Worm (Caenorhabditis elegans) whole organism, dauer: Measurements from ENCODE around the gene C46C2.7.
"Not testable (repeated sequence)": the region's sequence is repeated elsewhere in the genome, so short reads cannot be mapped to it uniquely, and the experiment has no call there.

Experiments used
- unc-62 ChIP-seq: sonication (generic microtip); optimal IDR thresholded peaks from 2 replicates; lab custom pipeline; 2017; ENCODE audit warnings: missing biosample characterization, missing genetic modification reagents, missing genetic modification characterization

The C46C2.7 gene

DNA sequence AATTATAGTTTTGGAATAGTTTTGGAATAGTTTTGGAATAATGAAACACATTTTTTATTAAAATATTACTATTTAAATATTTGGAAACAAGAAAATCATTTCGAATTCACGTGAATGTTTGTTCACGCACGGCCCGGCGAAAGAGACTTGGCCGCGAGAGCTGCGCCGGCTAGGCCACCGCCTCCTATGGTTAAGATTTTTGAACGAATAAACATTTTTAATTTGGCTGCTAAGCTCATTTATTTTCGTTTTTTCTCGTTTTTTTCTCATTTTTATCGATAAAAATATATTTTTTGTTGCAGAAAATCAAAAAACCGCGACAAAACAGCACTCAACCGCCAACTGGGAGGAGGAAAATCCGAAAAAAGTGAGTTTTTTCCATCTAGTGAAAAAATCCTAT is at the start of gene C46C2.7:
Gene C46C2.7 (plus strand): TSS at position 301 of the 400 bp plus-strand sequence.
- TF ChIP-seq unc-62, result not testable (repeated sequence)

DNA sequence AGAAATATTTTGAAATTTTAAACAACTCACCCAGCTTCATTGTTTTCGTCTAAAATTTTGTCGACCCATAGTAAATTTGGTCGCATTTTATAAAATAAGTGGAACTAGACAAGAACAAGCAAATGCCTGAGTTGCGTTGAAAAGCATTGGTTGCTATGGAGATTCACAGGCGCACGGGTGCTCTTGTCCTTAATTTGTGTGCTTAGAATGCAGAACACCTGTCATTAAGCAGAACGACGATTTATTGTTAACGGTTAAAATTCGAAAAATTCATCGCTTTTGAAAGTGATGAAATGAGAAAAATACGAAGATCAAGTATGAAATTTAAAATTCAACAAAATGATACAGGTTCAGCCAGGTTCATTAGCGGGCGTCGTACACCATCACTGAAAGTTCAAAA is 48.5 kb upstream of the C46C2.7 start, which contains the start of gene daf-10:
Gene daf-10 (minus strand): TSS at position 101 of the 400 bp plus-strand sequence.
- no peak for TF ChIP-seq unc-62

DNA sequence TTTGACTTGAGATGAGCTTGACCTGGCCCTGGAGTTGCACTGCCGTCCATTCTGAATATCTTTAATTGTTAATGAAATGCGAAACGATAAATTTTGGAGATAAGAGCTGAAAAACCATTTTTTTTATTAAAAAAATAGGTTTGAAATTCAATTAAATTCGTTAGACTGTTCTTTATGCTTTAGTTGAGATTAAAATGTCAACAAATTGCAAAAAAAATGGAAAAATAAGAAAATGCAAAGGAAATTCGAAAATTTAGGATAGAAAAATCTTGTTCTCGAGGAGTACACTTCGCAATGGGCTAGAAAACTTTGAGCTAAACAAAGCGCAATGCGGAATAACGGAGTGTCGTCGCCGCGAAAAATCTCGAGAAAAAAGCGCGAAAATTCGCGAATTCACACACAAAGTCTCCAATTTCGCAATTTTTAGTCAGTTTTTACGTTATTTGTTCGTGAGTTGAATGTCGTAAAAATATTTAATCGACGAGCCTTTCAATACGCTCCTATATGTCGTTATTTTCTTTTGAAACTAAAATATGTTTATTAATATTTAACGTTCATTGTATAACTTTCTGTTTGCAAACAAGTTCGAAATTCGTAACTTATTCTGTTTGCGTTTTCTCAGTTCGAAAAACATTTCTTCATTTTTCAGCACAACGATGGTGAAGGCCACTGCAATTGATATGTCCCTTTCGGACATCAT is 47.7 kb upstream of the C46C2.7 start, which contains the start of the genes rpb-12 and aly-2:
Gene rpb-12 (minus strand): TSS at position 51 of the 700 bp plus-strand sequence.
Gene aly-2 (plus strand): TSS at position 650 of the 700 bp plus-strand sequence.
- TF ChIP-seq unc-62, result no peak

DNA sequence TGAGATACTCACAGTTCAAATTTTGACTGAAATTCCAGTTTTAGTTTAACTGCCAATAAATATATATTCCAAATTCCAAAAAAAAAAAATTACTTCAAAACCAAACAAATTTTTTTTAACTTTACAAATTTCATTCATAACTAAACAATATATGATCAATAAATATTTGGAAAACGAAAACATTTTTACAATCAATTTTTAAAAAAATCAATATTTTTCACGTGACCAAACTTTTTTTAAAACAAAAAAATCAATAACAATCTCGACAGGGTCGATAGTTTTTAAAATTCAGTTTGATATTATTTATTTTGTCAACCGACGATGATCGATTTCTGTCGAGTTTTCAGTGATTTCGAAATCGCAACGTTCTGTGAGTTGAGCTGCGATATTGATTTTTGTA is 44.4 kb upstream of the C46C2.7 start, which contains the start of gene F23B2.7:
Gene F23B2.7 (plus strand): TSS at position 301 of the 400 bp plus-strand sequence.
- TF ChIP-seq unc-62, result no peak

DNA sequence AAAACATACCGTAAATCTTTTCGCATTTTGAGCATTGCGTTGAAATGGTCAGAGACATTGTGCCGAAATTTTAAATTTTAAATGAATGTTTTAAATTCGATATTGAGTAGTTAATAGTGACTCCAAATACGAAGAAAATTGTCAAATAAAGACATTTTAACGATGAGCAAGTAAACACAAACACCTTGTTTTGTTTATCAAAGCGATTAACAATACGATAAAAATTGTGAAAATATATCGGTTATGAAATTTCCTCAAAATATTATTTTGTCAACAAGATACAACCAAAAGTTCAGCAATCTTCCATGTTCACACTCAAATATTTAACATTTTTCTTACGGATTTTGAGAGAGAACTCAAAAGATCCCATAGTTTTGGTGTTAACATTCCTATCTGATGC is 40.4 kb upstream of the C46C2.7 start, which contains the start of gene F23B2.10:
Gene F23B2.10 (minus strand): TSS at position 101 of the 400 bp plus-strand sequence.
- no peak for TF ChIP-seq unc-62

DNA sequence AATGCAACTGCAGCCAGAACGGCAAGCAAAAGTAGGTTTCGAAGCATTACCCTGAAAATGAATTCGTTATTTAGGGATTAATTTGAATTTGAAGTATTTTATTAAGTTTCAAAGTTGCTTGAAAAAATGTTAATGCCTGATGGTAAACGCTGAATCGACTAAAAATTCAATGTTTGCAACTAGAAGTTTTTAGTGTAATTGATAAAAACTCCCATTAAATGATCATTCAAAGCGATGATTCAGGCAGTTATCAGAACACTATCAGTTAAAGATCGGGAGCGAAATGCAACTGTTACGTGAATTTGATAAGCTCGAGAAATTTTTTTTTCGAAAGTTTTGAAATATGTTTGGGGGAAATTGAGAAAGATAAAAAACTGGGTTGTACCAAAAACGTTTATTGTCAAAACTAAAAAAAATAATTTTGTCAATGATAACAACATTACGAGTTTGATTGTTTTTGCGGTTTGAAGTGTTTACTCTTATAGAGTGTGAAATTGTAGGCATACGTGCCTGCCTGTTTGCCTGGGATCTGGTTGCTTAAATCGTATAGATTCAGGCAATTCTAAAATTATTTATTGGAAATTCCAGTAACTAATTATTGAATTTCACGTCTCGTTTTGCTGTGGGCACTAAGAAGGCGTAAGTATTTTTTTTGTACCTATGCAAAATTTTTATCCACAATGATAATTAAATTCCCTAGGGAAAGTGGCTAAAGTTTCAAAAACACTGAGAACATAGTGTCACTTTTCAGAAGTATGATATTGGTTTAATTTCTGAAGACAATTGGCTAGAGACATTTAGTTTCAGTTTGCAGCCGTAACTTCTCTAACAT is 35.4 kb upstream of the C46C2.7 start, which contains the start of gene pcp-3:
Gene pcp-3 (minus strand): TSS at position 51 of the 832 bp plus-strand sequence.
- TF ChIP-seq unc-62, result no peak

DNA sequence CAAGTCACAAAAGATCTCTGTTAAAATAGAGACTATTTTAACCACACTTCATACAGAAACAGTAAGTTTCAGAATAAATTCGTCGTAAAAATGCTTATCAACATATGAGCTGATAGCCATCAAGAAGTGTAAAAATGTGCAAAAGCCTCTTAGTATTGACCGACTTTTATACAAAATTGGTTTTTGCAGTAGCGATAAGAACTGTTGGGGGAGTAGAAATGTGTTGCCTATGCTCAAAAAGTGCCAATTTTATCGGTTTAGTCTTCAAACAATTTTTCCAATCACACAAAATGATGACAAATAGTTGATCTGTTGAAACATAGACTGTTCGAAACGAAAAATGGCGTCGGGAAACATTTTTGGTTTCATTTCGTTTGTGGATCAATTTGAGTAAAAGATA is 34.8 kb upstream of the C46C2.7 start:
- TF ChIP-seq unc-62, result no peak

DNA sequence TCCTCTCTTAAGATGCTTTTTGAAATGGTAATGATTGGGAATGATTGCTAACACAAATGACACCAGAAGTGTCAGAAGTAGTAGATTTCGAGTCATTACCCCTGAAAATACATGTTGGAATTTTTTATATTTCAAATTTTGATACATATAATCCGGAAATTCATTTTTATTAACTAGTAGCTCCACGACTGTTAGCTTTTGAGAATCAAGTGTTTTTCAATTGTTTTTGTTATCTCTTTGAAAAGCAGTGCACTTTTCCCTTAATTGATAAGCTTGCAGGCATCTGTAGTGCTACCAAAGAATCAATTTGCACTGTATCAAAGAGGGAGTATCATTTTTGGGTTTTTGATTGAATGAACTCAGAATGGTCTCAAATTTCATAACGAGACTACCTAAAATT is 29.6 kb upstream of the C46C2.7 start, which contains the start of gene pcp-2:
Gene pcp-2 (minus strand): TSS at position 101 of the 400 bp plus-strand sequence.
- TF ChIP-seq unc-62, result no peak

DNA sequence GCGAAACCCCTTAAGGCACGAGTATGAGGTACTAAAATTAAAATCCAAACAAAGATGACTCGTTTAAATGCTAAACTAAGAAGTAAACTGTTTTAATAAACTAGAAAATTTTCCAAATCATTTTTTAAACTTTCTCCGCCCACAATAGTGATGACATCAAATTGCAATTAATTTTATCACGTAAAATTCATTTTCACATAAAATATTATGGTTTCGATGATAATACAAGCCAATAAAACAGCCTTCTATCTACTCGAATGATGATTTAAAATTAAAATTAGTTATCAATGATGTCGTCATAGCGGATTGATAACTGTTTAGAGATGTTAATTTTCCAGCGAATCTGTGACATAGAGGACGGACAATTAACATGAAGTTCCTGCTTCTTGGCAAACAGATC is 28.9 kb upstream of the C46C2.7 start, which contains the start of gene C07C7.3:
Gene C07C7.3 (plus strand): TSS at position 371 of the 400 bp plus-strand sequence.
- no peak for TF ChIP-seq unc-62

DNA sequence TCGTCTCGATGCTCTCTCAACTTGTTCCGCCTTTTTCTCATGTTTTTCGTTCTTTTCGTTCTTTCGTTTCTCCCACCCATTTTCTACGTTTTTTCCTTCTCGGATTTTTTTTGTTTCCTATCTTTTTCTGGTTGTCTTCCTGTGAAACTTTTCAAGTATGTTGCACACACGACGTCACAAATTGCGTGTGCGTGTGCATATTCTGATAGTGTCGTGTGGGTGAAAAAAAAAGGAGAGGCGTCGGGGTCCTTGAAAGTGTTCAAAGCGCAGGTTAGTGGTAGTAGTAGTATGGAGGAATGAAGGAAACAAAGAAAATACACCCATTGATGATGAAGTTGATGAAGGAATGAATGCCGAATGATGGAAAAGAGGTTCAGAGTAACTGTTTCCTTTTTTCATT is 24.9 kb upstream of the C46C2.7 start:
- TF ChIP-seq unc-62, result no peak

DNA sequence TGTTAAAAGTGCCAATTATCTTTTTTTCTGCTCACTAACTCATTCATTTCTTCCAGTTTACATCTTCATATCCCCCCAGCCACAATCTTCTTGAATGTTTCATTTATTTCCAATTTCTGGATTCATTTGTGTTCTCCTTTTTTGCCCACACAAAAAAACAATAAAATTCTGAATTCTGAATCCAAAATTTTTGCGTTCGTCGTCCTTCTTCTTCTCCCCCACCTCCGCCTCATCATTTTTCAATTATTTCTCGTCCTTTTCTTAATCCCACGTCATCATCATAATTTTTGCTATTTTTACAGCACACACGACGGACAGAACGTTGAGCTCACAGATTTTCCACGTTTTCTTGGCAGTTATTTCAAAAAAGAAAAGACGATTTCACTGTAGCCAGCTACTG is 10.1 kb upstream of the C46C2.7 start, which contains the start of gene C07C7.1:
Gene C07C7.1 (plus strand): TSS at position 301 of the 400 bp plus-strand sequence.
- TF ChIP-seq unc-62, result no peak

DNA sequence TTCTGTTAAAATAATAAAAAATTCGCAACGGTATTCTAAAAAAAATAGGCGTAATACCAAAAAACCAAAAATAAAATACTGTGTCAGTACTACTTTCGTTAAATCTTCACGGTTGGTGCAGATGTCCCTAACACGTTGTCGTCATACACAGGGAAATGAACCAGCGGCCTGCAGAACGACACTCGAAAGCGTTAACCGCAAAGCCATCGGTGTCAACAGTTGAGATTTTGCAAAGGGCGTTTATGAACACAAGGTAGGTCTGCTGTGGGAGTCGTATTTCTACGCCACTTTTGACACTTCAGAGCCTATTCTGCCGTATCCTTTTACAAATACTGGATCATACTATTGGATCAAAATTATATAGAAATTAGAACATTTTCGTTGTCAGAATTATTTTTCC is 3.4 kb upstream of the C46C2.7 start:
- TF ChIP-seq unc-62, result no peak

DNA sequence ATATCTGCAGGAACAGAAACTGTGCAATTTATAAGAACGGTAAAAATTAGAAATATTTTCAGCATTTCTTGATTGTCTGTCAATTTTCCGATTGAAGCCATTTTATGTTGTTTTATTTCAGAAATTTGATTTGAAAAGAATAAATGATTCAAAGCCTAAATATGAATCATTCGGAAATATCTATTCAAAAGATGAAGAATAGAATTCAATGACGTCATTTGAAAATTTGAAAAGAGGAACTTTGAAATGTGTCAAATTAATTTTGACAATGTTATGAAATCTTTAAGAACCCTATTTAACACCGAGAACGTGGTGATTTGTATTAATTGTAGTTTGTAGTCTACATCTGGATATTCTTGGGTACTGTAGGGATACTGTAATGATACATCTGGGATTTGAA is 2.1 kb upstream of the C46C2.7 start, which contains the start of gene C46C2.5:
Gene C46C2.5 (minus strand): TSS at position 101 of the 400 bp plus-strand sequence.
- no peak for TF ChIP-seq unc-62

DNA sequence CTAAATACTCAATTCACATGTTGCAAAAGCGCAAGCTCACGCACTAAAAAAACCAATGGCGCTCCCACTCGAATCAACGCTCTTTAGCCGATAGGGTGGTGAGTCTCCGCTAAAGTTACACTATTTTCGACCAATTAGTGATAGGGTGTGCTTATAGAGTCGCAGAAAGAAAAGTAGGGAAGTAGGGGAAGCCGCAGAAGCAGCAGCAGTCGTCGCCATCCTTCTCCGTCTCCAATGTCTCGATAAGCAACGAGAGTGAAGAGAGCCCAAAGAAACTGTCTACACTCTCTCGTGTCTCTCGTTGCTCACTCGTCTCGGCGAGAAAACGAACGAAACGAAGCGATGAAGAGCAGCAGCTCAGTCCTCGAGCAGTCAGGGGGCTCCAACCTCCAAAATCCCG is 2.1 kb downstream of the C46C2.7 start:
- TF ChIP-seq unc-62, result no peak

DNA sequence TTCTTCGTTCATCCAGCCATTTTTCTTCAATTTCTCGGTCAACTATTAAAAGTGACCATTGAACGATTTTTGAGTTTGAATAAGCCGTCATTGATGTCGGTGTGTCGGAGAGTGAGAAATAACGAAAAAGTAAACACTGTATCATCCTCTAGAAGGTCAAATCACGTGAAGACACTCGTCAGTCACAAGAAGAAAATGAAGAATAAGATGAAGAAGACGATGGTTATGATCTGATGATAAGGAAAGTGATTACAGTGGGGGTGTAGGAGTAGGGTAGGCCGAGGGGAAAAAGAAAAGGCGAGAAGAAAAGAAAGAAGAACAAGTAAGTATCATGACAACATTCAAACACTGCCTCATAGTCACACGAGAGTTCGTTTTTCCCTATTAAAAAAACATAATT is 3.5 kb downstream of the C46C2.7 start:
- TF ChIP-seq unc-62, result no peak

DNA sequence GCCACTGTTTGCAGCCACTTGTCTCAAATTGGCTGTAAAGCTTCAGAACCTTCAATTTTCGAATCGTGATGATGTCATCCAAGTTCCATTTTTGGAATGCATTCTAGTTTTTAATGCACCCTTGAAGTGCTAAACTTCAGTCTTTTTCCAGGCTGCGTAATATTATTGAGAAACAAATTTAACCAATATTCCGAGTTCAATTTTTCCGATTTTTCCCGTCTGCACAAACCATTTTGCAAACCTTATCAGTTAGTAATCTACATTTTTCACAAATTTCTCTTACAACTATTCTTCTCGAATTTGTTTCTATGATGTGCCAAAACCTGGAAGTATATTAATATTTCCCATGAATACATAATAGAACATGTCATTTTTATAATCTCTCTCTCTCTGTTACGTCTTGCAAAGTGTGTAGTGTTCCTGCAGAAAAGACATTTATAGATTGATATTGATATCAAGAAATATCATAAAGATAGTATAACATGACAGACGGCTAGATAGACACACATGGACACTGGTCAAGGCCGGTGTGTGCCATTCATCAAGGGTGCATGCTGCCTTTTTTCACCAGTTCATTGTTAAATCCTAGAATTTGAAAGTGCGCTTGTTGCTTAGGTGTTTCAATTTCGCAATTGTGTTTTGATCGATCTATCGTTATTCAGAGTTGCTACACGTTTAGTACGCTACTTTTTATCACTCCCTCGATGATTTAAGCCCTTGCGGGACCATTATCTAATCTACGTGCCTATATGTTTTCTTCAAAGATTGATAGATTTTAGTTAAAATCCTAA is 4.7 kb downstream of the C46C2.7 start:
- no peak for TF ChIP-seq unc-62
